Worm (Caenorhabditis elegans): ENCODE results near the gene aaim-1.

Gene aaim-1

ce11 chrX:6551679-6552078 lies 10.5 kb downstream of the aaim-1 start:
- TF ChIP-seq mxl-3 (GFP tag; optimal IDR thresholded peaks at IDR 0.05) (peak; percentile 36), Y75B8A.6 (GFP tag; IDR thresholded peaks at IDR 0.05) (no peak), nhr-111 (GFP tag; optimal IDR thresholded peaks at IDR 0.05) (no peak), dmd-6 (GFP tag; IDR thresholded peaks at IDR 0.05) (peak; percentile 60), dve-1 (tag; optimal IDR thresholded peaks at IDR 0.05; ENCODE audit: insufficient read depth) (peak; percentile 44), cey-2 (tag; optimal IDR thresholded peaks at IDR 0.05; ENCODE audit: borderline replicate concordance, insufficient read depth) (no peak), pqm-1 (tag; optimal IDR thresholded peaks at IDR 0.05) (peak; percentile 85), nhr-28 (tag; optimal IDR thresholded peaks at IDR 0.05) (peak; percentile 72), daf-16 (GFP tag; optimal IDR thresholded peaks at IDR 0.05) (no peak), daf-16 (tag; optimal IDR thresholded peaks at IDR 0.05) (peak; percentile 61), duxl-1 (tag; optimal IDR thresholded peaks at IDR 0.05; ENCODE audit: poor library complexity) (no peak), tra-1 (GFP tag; IDR thresholded peaks at IDR 0.05) (no peak), hlh-11 (tag; optimal IDR thresholded peaks at IDR 0.05) (peak; percentile 59), ceh-82 (tag; optimal IDR thresholded peaks at IDR 0.05) (no peak), mep-1 (tag; optimal IDR thresholded peaks at IDR 0.05) (no peak), dmd-8 (GFP tag; IDR thresholded peaks at IDR 0.05) (no peak), ztf-7 (tag; optimal IDR thresholded peaks at IDR 0.05) (no peak), zfp-2 (tag; optimal IDR thresholded peaks at IDR 0.05) (no peak), mdt-29 (GFP tag; IDR thresholded peaks at IDR 0.05) (no peak), mes-2 (tag; optimal IDR thresholded peaks at IDR 0.05; ENCODE audit: poor library complexity, severe bottlenecking) (peak; percentile 17), lsy-2 (tag; optimal IDR thresholded peaks at IDR 0.05) (peak in 1 of 2 experiments; percentile 4), vab-7 (GFP tag; IDR thresholded peaks at IDR 0.05) (no peak), hlh-30 (tag; optimal IDR thresholded peaks at IDR 0.05; ENCODE audit: insufficient read depth) (peak; percentile 17)

ce11 chrX:6551073-6551652 lies 11.1 kb downstream of the aaim-1 start:
- TF ChIP-seq daf-16 (GFP tag; optimal IDR thresholded peaks at IDR 0.05) = no peak
- peak; percentile 34 for TF ChIP-seq daf-16 (tag; optimal IDR thresholded peaks at IDR 0.05)
- no peak for TF ChIP-seq nhr-25 (tag; optimal IDR thresholded peaks at IDR 0.05; ENCODE audit: borderline replicate concordance, insufficient read depth)
- TF ChIP-seq ceh-32 (tag; optimal IDR thresholded peaks at IDR 0.05; ENCODE audit: poor library complexity) = no peak
- no peak for TF ChIP-seq R02D3.7 (tag; optimal IDR thresholded peaks at IDR 0.05)
- peak; percentile 20 for TF ChIP-seq mep-1 (tag; optimal IDR thresholded peaks at IDR 0.05)
- no peak for TF ChIP-seq F44E2.7 (GFP tag; IDR thresholded peaks at IDR 0.05)
- no peak for TF ChIP-seq ztf-11 (tag; optimal IDR thresholded peaks at IDR 0.05)
- no peak for TF ChIP-seq saeg-2 (GFP tag; IDR thresholded peaks at IDR 0.05)
- TF ChIP-seq nhr-6 (tag; optimal IDR thresholded peaks at IDR 0.05) = no peak
- TF ChIP-seq lin-38 (GFP tag; IDR thresholded peaks at IDR 0.05) = no peak
- no peak for TF ChIP-seq T20F7.1 (GFP tag; optimal IDR thresholded peaks at IDR 0.05)
- TF ChIP-seq pqm-1 (tag; optimal IDR thresholded peaks at IDR 0.05) = no peak
- TF ChIP-seq cey-2 (tag; optimal IDR thresholded peaks at IDR 0.05; ENCODE audit: borderline replicate concordance, insufficient read depth) = no peak
- TF ChIP-seq snpc-1.2 (GFP tag; IDR thresholded peaks at IDR 0.05) = no peak
- no peak for TF ChIP-seq fos-1 (tag; optimal IDR thresholded peaks at IDR 0.05)
- no peak for TF ChIP-seq zag-1 (tag; optimal IDR thresholded peaks at IDR 0.05)
- TF ChIP-seq egl-27 (tag; optimal IDR thresholded peaks at IDR 0.05) = no peak
- TF ChIP-seq hmg-1.1 (GFP tag; IDR thresholded peaks at IDR 0.05) = peak; percentile 37; the same call in 1 of the 2 replicates
- TF ChIP-seq hlh-11 (tag; optimal IDR thresholded peaks at IDR 0.05) = peak; percentile 33
- TF ChIP-seq mxl-3 (GFP tag; optimal IDR thresholded peaks at IDR 0.05) = peak; percentile 14
- peak; percentile 33 for TF ChIP-seq hlh-30 (tag; optimal IDR thresholded peaks at IDR 0.05; ENCODE audit: insufficient read depth)
- TF ChIP-seq dve-1 (tag; optimal IDR thresholded peaks at IDR 0.05; ENCODE audit: insufficient read depth) = peak; percentile 25
- TF ChIP-seq spr-1 (tag; optimal IDR thresholded peaks at IDR 0.05) = no peak
- TF ChIP-seq lir-3 (tag; optimal IDR thresholded peaks at IDR 0.05) = no peak
- no peak for TF ChIP-seq zfp-2 (tag; optimal IDR thresholded peaks at IDR 0.05)
- TF ChIP-seq ceh-44 (GFP tag; IDR thresholded peaks at IDR 0.05) = no peak
- TF ChIP-seq lin-15B (tag; optimal IDR thresholded peaks at IDR 0.05) = no peak
- TF ChIP-seq ceh-62 (tag; optimal IDR thresholded peaks at IDR 0.05) = no peak
- no peak for TF ChIP-seq lin-1 (GFP tag; IDR thresholded peaks at IDR 0.05)
- TF ChIP-seq snpc-4 (tag; optimal IDR thresholded peaks at IDR 0.05) = no peak
- TF ChIP-seq aha-1 (tag) = peak; percentile 51
- no peak for TF ChIP-seq unc-39 (tag; optimal IDR thresholded peaks at IDR 0.05)
- TF ChIP-seq mes-2 (tag; optimal IDR thresholded peaks at IDR 0.05; ENCODE audit: poor library complexity, severe bottlenecking) = no peak
- TF ChIP-seq nhr-76 (tag; optimal IDR thresholded peaks at IDR 0.05) = no peak
- peak; percentile 4 for TF ChIP-seq ceh-28 (tag; optimal IDR thresholded peaks at IDR 0.05)

Measured in whole organism, L4 larva.